Fruit fly (Drosophila melanogaster): Measurements from ENCODE around the gene CG6985.

The CG6985 gene

DNA sequence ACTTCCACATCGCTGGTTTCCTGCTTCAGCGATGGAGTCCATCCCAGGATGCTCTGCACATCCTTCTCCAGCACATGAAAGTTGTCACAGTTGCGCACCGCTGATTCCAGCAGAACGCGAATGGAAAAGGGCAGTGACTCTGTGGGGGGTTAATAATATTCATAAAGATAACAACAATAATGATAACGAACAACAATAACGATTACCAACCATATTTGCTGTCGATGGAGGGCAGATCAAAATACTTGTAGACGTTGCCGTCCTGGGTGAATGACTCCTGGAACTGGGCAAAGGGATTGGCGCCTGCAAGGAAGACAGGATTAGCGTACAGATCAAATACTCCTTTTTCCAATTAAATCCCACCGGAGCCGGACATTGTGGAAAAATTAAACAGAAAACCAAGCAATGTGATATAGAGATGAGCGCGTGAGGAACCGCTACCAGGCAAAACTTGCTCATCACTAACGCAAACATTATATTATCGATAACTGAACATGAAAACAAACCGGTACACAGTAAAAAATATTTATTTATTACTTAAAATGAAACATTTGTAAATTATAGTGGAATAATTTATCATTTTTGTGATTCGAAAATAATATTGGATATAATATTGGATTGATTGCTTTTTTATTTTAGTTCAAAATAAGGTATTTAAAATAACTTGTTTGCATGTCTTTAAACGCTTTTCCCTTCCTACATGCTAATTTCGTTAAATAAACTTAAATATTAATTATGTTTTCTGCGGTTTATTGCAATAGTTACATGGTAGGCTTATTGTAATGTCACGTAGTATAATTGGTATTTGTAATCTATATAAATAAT is 16.6 kb upstream of the CG6985 start, which contains the start of gene Irp-1A (continued):
- peak; percentile 84 for TF ChIP-seq unc-4 (GFP tag; IDR thresholded peaks at IDR 0.05; ENCODE audit: partially characterized antibody)
- peak; percentile 18 for TF ChIP-seq CG18476 (GFP tag; optimal IDR thresholded peaks at IDR 0.05)
- peak; percentile 80 for TF ChIP-seq Ptx1 (GFP tag; IDR thresholded peaks at IDR 0.05)
- TF ChIP-seq Scr (GFP tag; IDR thresholded peaks at IDR 0.05; ENCODE audit: partially characterized antibody) = peak; percentile 90
- TF ChIP-seq tup (GFP tag; optimal IDR thresholded peaks at IDR 0.05) = no peak
- TF ChIP-seq CG9727 (GFP tag; optimal IDR thresholded peaks at IDR 0.05) = peak; percentile 78
- peak; percentile 41 for TF ChIP-seq CG1233 (GFP tag; optimal IDR thresholded peaks at IDR 0.05)
- TF ChIP-seq CG4360 (GFP tag; IDR thresholded peaks at IDR 0.05) = peak; percentile 5; the same call in 1 of the 2 replicates
- TF ChIP-seq exex (tag; optimal IDR thresholded peaks at IDR 0.05) = peak; percentile 67
- peak; percentile 52 for TF ChIP-seq pho (GFP tag; optimal IDR thresholded peaks at IDR 0.05)
- TF ChIP-seq CG5245 (GFP tag; optimal IDR thresholded peaks at IDR 0.05) = no peak
- no peak for TF ChIP-seq CG6254 (GFP tag; optimal IDR thresholded peaks at IDR 0.05)
- TF ChIP-seq amos (GFP tag; IDR thresholded peaks at IDR 0.05; ENCODE audit: partially characterized antibody) = peak; percentile 85
- peak; percentile 83 for TF ChIP-seq BEAF-32 (GFP tag; optimal IDR thresholded peaks at IDR 0.05)
- TF ChIP-seq rib (GFP tag; IDR thresholded peaks at IDR 0.05) = 0 out of 2 replicates have a peak, but pooled peaks have one; percentile 17
- peak; percentile 77 for TF ChIP-seq CG6689 (GFP tag; IDR thresholded peaks at IDR 0.05)
- TF ChIP-seq CG2889 (GFP tag; IDR thresholded peaks at IDR 0.05) = no peak
- peak; percentile 67 for TF ChIP-seq H2.0 (GFP tag; IDR thresholded peaks at IDR 0.05)
- peak; percentile 65 for TF ChIP-seq CG7963 (GFP tag; IDR thresholded peaks at IDR 0.05; ENCODE audit: partially characterized antibody)
- TF ChIP-seq HLH54F (GFP tag; optimal IDR thresholded peaks at IDR 0.05) = peak; percentile 22
- TF ChIP-seq CG9437 (GFP tag; optimal IDR thresholded peaks at IDR 0.05) = peak; percentile 68
- peak; percentile 86 for TF ChIP-seq row (GFP tag; IDR thresholded peaks at IDR 0.05)
- TF ChIP-seq nmo (GFP tag; optimal IDR thresholded peaks at IDR 0.05) = peak; percentile 82
- TF ChIP-seq Vsx1 (GFP tag; optimal IDR thresholded peaks at IDR 0.05) = peak; percentile 57
- peak; percentile 85 for TF ChIP-seq CG11504 (tag; optimal IDR thresholded peaks at IDR 0.05)
- TF ChIP-seq knrl (GFP tag; IDR thresholded peaks at IDR 0.05; ENCODE audit: partially characterized antibody) = peak; percentile 82
- peak; percentile 54; the same call in 1 of the 3 replicates for TF ChIP-seq hb (GFP tag; IDR thresholded peaks at IDR 0.05; ENCODE audit: partially characterized antibody)
- no peak for TF ChIP-seq tx (GFP tag; optimal IDR thresholded peaks at IDR 0.05)
- TF ChIP-seq Usf (GFP tag; optimal IDR thresholded peaks at IDR 0.05) = peak; percentile 13
- peak; percentile 16 for TF ChIP-seq gfzf (GFP tag; optimal IDR thresholded peaks at IDR 0.05)
- TF ChIP-seq schlank (tag; optimal IDR thresholded peaks at IDR 0.05) = peak; percentile 21
- peak; percentile 31 for TF ChIP-seq CG10462 (GFP tag; optimal IDR thresholded peaks at IDR 0.05)
- peak; percentile 34 for TF ChIP-seq stwl (tag; optimal IDR thresholded peaks at IDR 0.05)
- TF ChIP-seq Antp (GFP tag; optimal IDR thresholded peaks at IDR 0.05) = peak; percentile 19
- TF ChIP-seq CG3281 (GFP tag; optimal IDR thresholded peaks at IDR 0.05) = peak; percentile 76
- TF ChIP-seq crp (GFP tag; optimal IDR thresholded peaks at IDR 0.05) = peak in 1 of 2 experiments; percentile 7
- TF ChIP-seq btn (GFP tag; optimal IDR thresholded peaks at IDR 0.05) = no peak
- peak; percentile 77 for TF ChIP-seq CG7556 (GFP tag; optimal IDR thresholded peaks at IDR 0.05)
- TF ChIP-seq Adf1 (GFP tag; IDR thresholded peaks at IDR 0.05) = peak; percentile 45; the same call in 1 of the 2 replicates
- TF ChIP-seq Bdp1 (GFP tag; optimal IDR thresholded peaks at IDR 0.05) = peak; percentile 3
- TF ChIP-seq Sry-δ (GFP tag; optimal IDR thresholded peaks at IDR 0.05) = peak; percentile 91
- TF ChIP-seq CG8478 (optimal IDR thresholded peaks at IDR 0.05) = no peak
- peak; percentile 86 for TF ChIP-seq CG34422 (GFP tag; IDR thresholded peaks at IDR 0.05)
- peak; percentile 2; the same call in 1 of the 2 replicates for TF ChIP-seq Ravus (GFP tag; IDR thresholded peaks at IDR 0.05)
- no peak for TF ChIP-seq corto (GFP tag; optimal IDR thresholded peaks at IDR 0.05)
- no peak for TF ChIP-seq CG4707 (GFP tag; optimal IDR thresholded peaks at IDR 0.05)
- peak; percentile 76 for TF ChIP-seq CG4617 (GFP tag; optimal IDR thresholded peaks at IDR 0.05; ENCODE audit: borderline replicate concordance)
- TF ChIP-seq Mad (GFP tag; optimal IDR thresholded peaks at IDR 0.05) = no peak
